Worm (Caenorhabditis elegans) whole organism, L4 larva: Measurements from ENCODE around the gene srxa-2.

Experiments
- set-16 ChIP-seq: fragments of 200-800 bp; sonication (Bioruptor generic); IDR thresholded peaks from 2 replicates; pipeline ENCODE4 v1.3.6; 2022; ENCODE audit warnings: missing genetic modification reagents, missing genetic modification characterization, missing compliant biosample characterization
- unc-130 ChIP-seq: sonication (generic microtip); optimal IDR thresholded peaks from 2 replicates; lab custom pipeline; 2016; ENCODE audit warnings: missing genetic modification reagents, missing genetic modification characterization, missing compliant biosample characterization

DNA sequence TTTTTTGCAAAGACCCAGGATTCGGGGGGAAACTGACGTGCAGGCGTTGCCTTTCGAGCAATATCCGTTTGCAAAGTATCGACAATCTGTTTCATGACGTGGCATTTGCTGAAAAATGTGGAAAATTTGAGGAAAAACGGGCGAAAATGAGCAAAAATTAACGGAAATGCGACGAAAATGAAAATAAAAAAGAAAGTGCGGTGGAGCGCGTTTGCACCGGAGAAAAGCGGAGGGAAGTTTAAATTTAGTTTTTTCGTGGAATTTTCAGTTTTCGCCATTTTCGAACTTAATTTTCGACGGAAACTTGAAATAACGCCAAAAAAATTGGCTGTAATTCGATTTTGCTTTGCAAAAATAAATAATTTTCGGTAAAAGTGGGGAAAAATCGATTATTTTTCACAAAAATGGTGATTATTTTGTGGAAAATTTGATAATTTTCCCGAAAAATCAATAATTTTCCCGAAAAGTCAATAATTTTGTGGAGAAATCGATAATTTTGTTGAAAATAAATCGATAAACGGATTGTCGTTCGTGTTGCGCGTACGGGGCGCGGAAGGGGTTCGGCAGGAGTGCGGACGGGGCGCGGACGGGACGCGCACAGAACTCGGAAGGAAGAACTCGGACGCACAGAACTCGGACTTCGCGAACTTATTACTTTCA is 19.3 kb upstream of the srxa-2 start:
- no peak for TF ChIP-seq unc-130 (GFP tag; lab: Kevin White, UChicago)
- TF ChIP-seq set-16 (GFP tag; lab: Robert Waterston, UW): peak; percentile 46; the same call in 1 of the 2 replicates
